Fruit fly (Drosophila melanogaster) whole organism, embryonic: ENCODE data around the gene D12.

Experiments
- Awh ChIP-seq: fragments of 200-800 bp; sonication (Bioruptor generic); IDR thresholded peaks from 2 replicates; pipeline ENCODE4, ENCODE4 v1.3.6; 2022; ENCODE audit warnings: missing biosample characterization, missing genetic modification characterization
- Bgb ChIP-seq: fragments of 200-800 bp; sonication (Bioruptor generic); IDR thresholded peaks from 2 replicates; pipeline ENCODE4 v1.3.6; 2022; ENCODE audit warnings: missing biosample characterization, missing genetic modification characterization; ENCODE audit not compliant: partially characterized antibody
- Blimp-1 ChIP-seq: fragments of 200-800 bp; sonication (Bioruptor generic); optimal IDR thresholded peaks from 3 replicates; lab custom pipeline; 2018; ENCODE audit warnings: missing biosample characterization, missing genetic modification characterization, mild to moderate bottlenecking, moderate library complexity, missing genetic modification reagents
- CG11085 ChIP-seq: fragments of 200-800 bp; sonication (Bioruptor generic); IDR thresholded peaks from 2 replicates; pipeline ENCODE4 v1.3.6; 2022; ENCODE audit warnings: missing biosample characterization, missing genetic modification characterization
- CG12155 ChIP-seq: fragments of 200-800 bp; sonication (Bioruptor generic); optimal IDR thresholded peaks from 3 replicates; lab custom pipeline; 2016; ENCODE audit warnings: missing biosample characterization, missing genetic modification characterization
- CG13624 ChIP-seq: fragments of 200-800 bp; sonication (Bioruptor generic); optimal IDR thresholded peaks from 2 replicates; lab custom pipeline; 2016; ENCODE audit warnings: missing biosample characterization, missing genetic modification characterization
- CG15601 ChIP-seq: fragments of 200-800 bp; sonication (Bioruptor generic); optimal IDR thresholded peaks from 3 replicates; lab custom pipeline; 2019; ENCODE audit warnings: missing biosample characterization, mild to moderate bottlenecking, missing genetic modification characterization, moderate library complexity
- CG16813 ChIP-seq: fragments of 200-800 bp; sonication (Bioruptor generic); IDR thresholded peaks from 3 replicates; pipeline ENCODE4 v1.3.6; 2022; ENCODE audit warnings: missing biosample characterization, missing genetic modification characterization; ENCODE audit not compliant: partially characterized antibody
- CG18476 ChIP-seq: fragments of 200-800 bp; sonication (Bioruptor generic); optimal IDR thresholded peaks from 2 replicates; lab custom pipeline; 2016; ENCODE audit warnings: missing biosample characterization, mild to moderate bottlenecking, missing genetic modification characterization
- CG18599 ChIP-seq: fragments of 200-800 bp; sonication (Bioruptor generic); optimal IDR thresholded peaks from 3 replicates; lab custom pipeline; 2017; ENCODE audit warnings: missing biosample characterization, missing genetic modification characterization, mild to moderate bottlenecking, moderate library complexity, missing genetic modification reagents
- CG2678 ChIP-seq: fragments of 200-800 bp; sonication (Bioruptor generic); optimal IDR thresholded peaks from 3 replicates; lab custom pipeline; 2019; ENCODE audit warnings: missing biosample characterization, mild to moderate bottlenecking, missing genetic modification characterization, moderate library complexity
- CG2889 ChIP-seq: fragments of 200-800 bp; sonication (Bioruptor generic); IDR thresholded peaks from 3 replicates; pipeline ENCODE4 v1.3.6; 2022; ENCODE audit warnings: missing biosample characterization, missing genetic modification characterization
- CG30403 ChIP-seq: fragments of 200-800 bp; sonication (Bioruptor generic); optimal IDR thresholded peaks from 3 replicates; lab custom pipeline; 2016; ENCODE audit warnings: missing biosample characterization, missing genetic modification characterization
- CG3847 ChIP-seq: fragments of 200-800 bp; sonication (Bioruptor generic); IDR thresholded peaks from 2 replicates; pipeline ENCODE4 v1.3.6; 2022; ENCODE audit warnings: missing biosample characterization, missing genetic modification characterization
- CG4820 ChIP-seq: fragments of 200-800 bp; sonication (Bioruptor generic); optimal IDR thresholded peaks from 3 replicates; lab custom pipeline; 2016; ENCODE audit warnings: missing biosample characterization, missing genetic modification characterization
- CG6854 ChIP-seq: fragments of 200-800 bp; sonication (Bioruptor generic); optimal IDR thresholded peaks from 3 replicates; lab custom pipeline; 2017; ENCODE audit warnings: missing biosample characterization, mild to moderate bottlenecking, missing genetic modification characterization
- CG7987 ChIP-seq: fragments of 200-800 bp; sonication (Bioruptor generic); optimal IDR thresholded peaks from 2 replicates; lab custom pipeline; 2018; ENCODE audit warnings: missing biosample characterization, mild to moderate bottlenecking, missing genetic modification characterization, moderate library complexity
- CTCF ChIP-seq: fragments of 200-800 bp; sonication (Bioruptor generic); optimal IDR thresholded peaks from 2 replicates; lab custom pipeline; 2017; ENCODE audit warnings: missing biosample characterization, mild to moderate bottlenecking, missing genetic modification characterization, moderate library complexity
- CoRest ChIP-seq: fragments of 200-800 bp; sonication (Bioruptor generic); optimal IDR thresholded peaks from 3 replicates; lab custom pipeline; 2018; ENCODE audit warnings: missing biosample characterization, mild to moderate bottlenecking, missing genetic modification characterization, moderate library complexity
- Dek ChIP-seq: fragments of 200-800 bp; sonication (Bioruptor generic); optimal IDR thresholded peaks from 3 replicates; lab custom pipeline; 2019; ENCODE audit warnings: missing biosample characterization, mild to moderate bottlenecking, missing genetic modification characterization, moderate library complexity
- Dip2 ChIP-seq: fragments of 200-800 bp; sonication (Bioruptor generic); IDR thresholded peaks from 2 replicates; pipeline ENCODE4 v1.3.6; 2022; ENCODE audit warnings: missing biosample characterization, missing genetic modification characterization
- Doc3 ChIP-seq: fragments of 200-800 bp; sonication (Bioruptor generic); IDR thresholded peaks from 3 replicates; pipeline ENCODE4 v1.3.6; 2022; ENCODE audit warnings: missing biosample characterization, missing genetic modification characterization; ENCODE audit not compliant: partially characterized antibody
- Gug ChIP-seq: fragments of 200-800 bp; sonication (Bioruptor generic); IDR thresholded peaks from 4 replicates; pipeline ENCODE4 v1.3.6; 2022; ENCODE audit warnings: missing biosample characterization, missing genetic modification characterization
- Hand ChIP-seq: fragments of 200-800 bp; sonication (Bioruptor generic); optimal IDR thresholded peaks from 2 replicates; lab custom pipeline; 2017; ENCODE audit warnings: mild to moderate bottlenecking, missing biosample characterization, missing genetic modification reagents, missing genetic modification characterization
- Lhr ChIP-seq: fragments of 200-800 bp; sonication (Bioruptor generic); optimal IDR thresholded peaks from 3 replicates; lab custom pipeline; 2017; ENCODE audit warnings: mild to moderate bottlenecking, missing biosample characterization, missing genetic modification reagents, missing genetic modification characterization
- Nf-YA ChIP-seq: fragments of 200-800 bp; sonication (Bioruptor generic); IDR thresholded peaks from 2 replicates; pipeline ENCODE4 v1.3.6; 2022; ENCODE audit warnings: missing biosample characterization, missing genetic modification characterization
- Nf-YB ChIP-seq: fragments of 200-800 bp; sonication (Bioruptor generic); optimal IDR thresholded peaks from 3 replicates; lab custom pipeline; 2019; ENCODE audit warnings: missing biosample characterization, mild to moderate bottlenecking, missing genetic modification characterization, moderate library complexity
- Opbp ChIP-seq: fragments of 200-800 bp; sonication (Bioruptor generic); IDR thresholded peaks from 3 replicates; pipeline ENCODE4 v1.3.6; 2022; ENCODE audit warnings: missing biosample characterization, missing genetic modification characterization; ENCODE audit not compliant: partially characterized antibody
- Sox100B ChIP-seq: fragments of 200-800 bp; sonication (Bioruptor generic); optimal IDR thresholded peaks from 3 replicates; lab custom pipeline; 2018; ENCODE audit warnings: missing biosample characterization, mild to moderate bottlenecking, missing genetic modification characterization
- Spps ChIP-seq: fragments of 200-800 bp; sonication (Bioruptor generic); optimal IDR thresholded peaks from 2 replicates; lab custom pipeline; 2018; ENCODE audit warnings: missing biosample characterization, mild to moderate bottlenecking, missing genetic modification characterization
- Taf1 ChIP-seq: fragments of 200-800 bp; sonication (Bioruptor generic); IDR thresholded peaks from 2 replicates; pipeline ENCODE4 v1.3.6; 2022; ENCODE audit warnings: missing biosample characterization, missing genetic modification characterization
- bowl ChIP-seq: fragments of 200-800 bp; sonication (Bioruptor generic); IDR thresholded peaks from 2 replicates; pipeline ENCODE4 v1.3.6; 2022; ENCODE audit warnings: missing biosample characterization, missing genetic modification characterization
- chm ChIP-seq: fragments of 200-800 bp; sonication (Bioruptor generic); IDR thresholded peaks from 2 replicates; pipeline ENCODE4 v1.3.6; 2022; ENCODE audit warnings: missing biosample characterization, missing genetic modification characterization
- ci ChIP-seq: fragments of 200-800 bp; sonication (Bioruptor generic); IDR thresholded peaks from 3 replicates; pipeline ENCODE4 v1.3.6; 2022; ENCODE audit warnings: missing biosample characterization, missing genetic modification characterization
- dan ChIP-seq: fragments of 200-800 bp; sonication (Bioruptor generic); IDR thresholded peaks from 2 replicates; pipeline ENCODE4 v1.3.6; 2022; ENCODE audit warnings: missing biosample characterization, missing genetic modification characterization
- en ChIP-seq: fragments of 200-800 bp; sonication (Bioruptor generic); optimal IDR thresholded peaks from 2 replicates; lab custom pipeline; 2016; ENCODE audit warnings: missing biosample characterization, missing genetic modification characterization
- gce ChIP-seq: fragments of 200-800 bp; sonication (Bioruptor generic); IDR thresholded peaks from 3 replicates; pipeline ENCODE4 v1.3.6; 2022; ENCODE audit warnings: missing biosample characterization, missing genetic modification characterization
- gcm2 ChIP-seq: fragments of 200-800 bp; sonication (Bioruptor generic); optimal IDR thresholded peaks from 2 replicates; lab custom pipeline; 2016; ENCODE audit warnings: missing biosample characterization, missing genetic modification characterization
- h ChIP-seq: fragments of >200 bp; optimal IDR thresholded peaks from 2 replicates; lab custom pipeline; 2017
- ken ChIP-seq: fragments of 200-800 bp; sonication (Bioruptor generic); IDR thresholded peaks from 3 replicates; pipeline ENCODE4 v1.3.6; 2022; ENCODE audit warnings: missing biosample characterization, missing genetic modification characterization
- nerfin-2 ChIP-seq: fragments of 200-800 bp; sonication (Bioruptor generic); IDR thresholded peaks from 2 replicates; pipeline ENCODE4 v1.3.6; 2022; ENCODE audit warnings: missing biosample characterization, missing genetic modification characterization; ENCODE audit not compliant: partially characterized antibody
- nom ChIP-seq: fragments of 200-800 bp; sonication (Bioruptor generic); optimal IDR thresholded peaks from 2 replicates; lab custom pipeline; 2017; ENCODE audit warnings: missing biosample characterization, missing genetic modification characterization, mild to moderate bottlenecking, moderate library complexity, missing genetic modification reagents
- peb ChIP-seq: fragments of 200-800 bp; sonication (Bioruptor generic); IDR thresholded peaks from 2 replicates; pipeline ENCODE4 v1.3.6; 2022; ENCODE audit warnings: missing biosample characterization, missing genetic modification characterization
- pros ChIP-seq: fragments of 200-800 bp; sonication (Bioruptor generic); optimal IDR thresholded peaks from 3 replicates; lab custom pipeline; 2019; ENCODE audit warnings: missing biosample characterization, mild to moderate bottlenecking, missing genetic modification characterization, moderate library complexity
- row ChIP-seq: fragments of 200-800 bp; sonication (Bioruptor generic); IDR thresholded peaks from 3 replicates; pipeline ENCODE4 v1.3.6; 2022; ENCODE audit warnings: missing biosample characterization, missing genetic modification characterization
- sima ChIP-seq: fragments of 200-800 bp; sonication (Bioruptor generic); optimal IDR thresholded peaks from 2 replicates; lab custom pipeline; 2016; ENCODE audit warnings: missing biosample characterization, missing genetic modification characterization
- sr ChIP-seq: fragments of 200-800 bp; sonication (Bioruptor generic); IDR thresholded peaks from 3 replicates; pipeline ENCODE4 v1.3.6; 2022; ENCODE audit warnings: missing biosample characterization, missing genetic modification characterization
- tll ChIP-seq, 2 experiments: fragments of 200-800 bp in 1 of 2; fragments of >200 bp in 1 of 2; sonication (Bioruptor generic) in 1 of 2; optimal IDR thresholded peaks; 2 replicates each; lab custom pipeline; 2017 to 2019; ENCODE audit warnings: missing biosample characterization in 2 of 2, missing genetic modification characterization in 2 of 2, mild to moderate bottlenecking in 1 of 2, moderate library complexity in 1 of 2
- twi ChIP-seq: fragments of 200-800 bp; optimal IDR thresholded peaks from 2 replicates; lab custom pipeline; 2019; ENCODE audit warnings: missing biosample characterization, mild to moderate bottlenecking, missing genetic modification characterization, moderate library complexity
- vnd ChIP-seq: fragments of 200-800 bp; sonication (Bioruptor generic); IDR thresholded peaks from 3 replicates; pipeline ENCODE4 v1.3.6; 2022; ENCODE audit warnings: missing biosample characterization, missing genetic modification characterization; ENCODE audit not compliant: partially characterized antibody
- vvl ChIP-seq: fragments of 200-800 bp; sonication (Bioruptor generic); IDR thresholded peaks from 2 replicates; pipeline ENCODE4 v1.3.6; 2022; ENCODE audit warnings: missing biosample characterization, missing genetic modification characterization
- zen2 ChIP-seq: fragments of 200-800 bp; sonication (Bioruptor generic); IDR thresholded peaks from 3 replicates; pipeline ENCODE4 v1.3.6; 2022; ENCODE audit warnings: missing biosample characterization, missing genetic modification characterization; ENCODE audit not compliant: partially characterized antibody

D12 gene

DNA sequence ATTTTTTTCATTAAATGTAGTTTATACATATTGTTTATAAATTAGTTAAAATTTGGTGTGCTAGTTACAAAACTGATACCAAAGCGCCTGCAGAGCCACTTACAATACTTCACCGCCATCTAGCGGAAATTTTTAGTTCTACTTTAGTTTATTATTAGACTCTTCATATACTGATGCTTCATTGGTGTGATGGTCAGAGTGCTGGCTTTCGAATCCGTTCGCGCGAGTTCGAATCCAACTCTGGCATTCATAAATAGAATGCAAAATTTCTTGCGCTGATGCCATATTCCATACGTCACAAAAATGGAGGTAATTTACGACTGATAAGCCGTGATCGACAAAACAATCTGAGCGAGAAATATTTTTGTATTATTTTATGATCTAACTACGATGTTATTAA lies 48.4 kb upstream of the D12 start (continued):
- TF ChIP-seq vnd (GFP tag; lab: Robert Waterston, UW) (peak; percentile 37; the same call in 1 of the 3 replicates), bowl (GFP tag; lab: Robert Waterston, UW) (0 out of 2 replicates have a peak, but pooled peaks have one; percentile 24), CG2678 (tag; lab: Kevin White, UChicago) (no peak), sr (no peak), CG7987 (GFP tag; lab: Kevin White, UChicago) (no peak), CG15601 (tag; lab: Kevin White, UChicago) (no peak), gce (GFP tag; lab: Robert Waterston, UW) (no peak), CG11085 (GFP tag; lab: Robert Waterston, UW) (no peak), CG2889 (GFP tag; lab: Robert Waterston, UW) (no peak), Blimp-1 (GFP tag; lab: Kevin White, UChicago) (no peak), Bgb (GFP tag; lab: Robert Waterston, UW) (peak; percentile 78), Spps (tag; lab: Kevin White, UChicago) (no peak), CG12155 (GFP tag; lab: Kevin White, UChicago) (no peak), pros (no peak), zen2 (GFP tag; lab: Robert Waterston, UW) (peak; percentile 68), Opbp (peak; percentile 76), CG30403 (GFP tag; lab: Kevin White, UChicago) (no peak), dan (GFP tag; lab: Robert Waterston, UW) (no peak), ken (GFP tag; lab: Robert Waterston, UW) (no peak), en (GFP tag; lab: Kevin White, UChicago) (no peak), nom (GFP tag; lab: Kevin White, UChicago) (no peak), nerfin-2 (peak; percentile 79), Nf-YA (GFP tag; lab: Robert Waterston, UW) (no peak), Gug (GFP tag; lab: Robert Waterston, UW) (no peak), Doc3 (peak; percentile 22; the same call in 1 of the 3 replicates), Dek (tag; lab: Kevin White, UChicago) (no peak), sima (GFP tag; lab: Kevin White, UChicago) (no peak), CG18599 (GFP tag; lab: Kevin White, UChicago) (no peak), peb (GFP tag; lab: Robert Waterston, UW) (no peak), Nf-YB (GFP tag; lab: Kevin White, UChicago) (no peak), ci (peak; percentile 24; the same call in 1 of the 3 replicates), CoRest (tag; lab: Kevin White, UChicago) (no peak), row (GFP tag; lab: Robert Waterston, UW) (no peak), CTCF (GFP tag; lab: Kevin White, UChicago) (peak; percentile 96), CG18476 (GFP tag; lab: Kevin White, UChicago) (no peak), Dip2 (GFP tag; lab: Robert Waterston, UW) (no peak), vvl (peak; percentile 37; the same call in 1 of the 2 replicates), Lhr (GFP tag; lab: Kevin White, UChicago) (no peak), twi (tag; lab: Kevin White, UChicago) (no peak), Awh (GFP tag; lab: Robert Waterston, UW) (no peak), CG6854 (GFP tag; lab: Kevin White, UChicago) (no peak), CG13624 (GFP tag; lab: Kevin White, UChicago) (no peak), tll (GFP tag; optimal IDR thresholded peaks at IDR 0.05; lab: Kevin White, UChicago) (no peak), CG4820 (GFP tag; lab: Kevin White, UChicago) (no peak), Taf1 (GFP tag; lab: Robert Waterston, UW) (no peak), chm (GFP tag; lab: Robert Waterston, UW) (0 out of 2 replicates have a peak, but pooled peaks have one; percentile 15), CG16813 (GFP tag; lab: Robert Waterston, UW) (peak; percentile 66), Hand (GFP tag; lab: Kevin White, UChicago) (no peak), gcm2 (no peak), Sox100B (GFP tag; lab: Kevin White, UChicago) (no peak), CG3847 (no peak), h (no peak)
